Fruit fly (Drosophila melanogaster) whole organism, embryonic: ENCODE data around the gene CG6830.

Experiments
- Asciz ChIP-seq: fragments of 200-800 bp; sonication (Bioruptor generic); optimal IDR thresholded peaks from 2 replicates; lab custom pipeline; 2017; ENCODE audit warnings: missing biosample characterization, mild to moderate bottlenecking, missing genetic modification characterization, missing genetic modification reagents
- CG10979 ChIP-seq: fragments of 200-800 bp; sonication (Bioruptor generic); optimal IDR thresholded peaks from 2 replicates; lab custom pipeline; 2018; ENCODE audit warnings: missing biosample characterization, mild to moderate bottlenecking, missing genetic modification characterization, moderate library complexity
- CG11093 ChIP-seq: fragments of 200-800 bp; sonication (Bioruptor generic); IDR thresholded peaks from 3 replicates; pipeline ENCODE4 v1.3.6; 2022; ENCODE audit warnings: missing biosample characterization, missing genetic modification characterization
- CG11456 ChIP-seq: fragments of 200-800 bp; sonication (Bioruptor generic); IDR thresholded peaks from 3 replicates; pipeline ENCODE4 v1.3.6; 2022; ENCODE audit warnings: missing biosample characterization, missing genetic modification characterization
- CG11560 ChIP-seq: fragments of 200-800 bp; sonication (Bioruptor generic); IDR thresholded peaks from 3 replicates; pipeline ENCODE4 v1.3.6; 2022; ENCODE audit warnings: missing biosample characterization, missing genetic modification characterization
- CG12071 ChIP-seq: fragments of 200-800 bp; sonication (Bioruptor generic); optimal IDR thresholded peaks from 3 replicates; lab custom pipeline; 2018; ENCODE audit warnings: missing biosample characterization, mild to moderate bottlenecking, missing genetic modification characterization
- CG15011 ChIP-seq: fragments of 200-800 bp; sonication (Bioruptor generic); optimal IDR thresholded peaks from 3 replicates; lab custom pipeline; 2018; ENCODE audit warnings: missing biosample characterization, mild to moderate bottlenecking, missing genetic modification characterization
- CG16779 ChIP-seq: fragments of 200-800 bp; sonication (Bioruptor generic); IDR thresholded peaks from 2 replicates; pipeline ENCODE4 v1.3.6; 2022; ENCODE audit warnings: missing biosample characterization, missing genetic modification characterization
- CG17361 ChIP-seq: fragments of 200-800 bp; sonication (Bioruptor generic); IDR thresholded peaks from 3 replicates; pipeline ENCODE4 v1.3.6; 2022; ENCODE audit warnings: missing biosample characterization, missing genetic modification characterization
- CG18476 ChIP-seq: fragments of 200-800 bp; sonication (Bioruptor generic); optimal IDR thresholded peaks from 2 replicates; lab custom pipeline; 2016; ENCODE audit warnings: missing biosample characterization, mild to moderate bottlenecking, missing genetic modification characterization
- CG2202 ChIP-seq: fragments of 200-800 bp; sonication (Bioruptor generic); optimal IDR thresholded peaks from 2 replicates; lab custom pipeline; 2018; ENCODE audit warnings: missing biosample characterization, mild to moderate bottlenecking, missing genetic modification characterization
- CG3065 ChIP-seq: fragments of 200-800 bp; sonication (Bioruptor generic); optimal IDR thresholded peaks from 2 replicates; lab custom pipeline; 2016; ENCODE audit warnings: missing biosample characterization, missing genetic modification characterization
- CG3281 ChIP-seq: fragments of 200-800 bp; sonication (Bioruptor generic); optimal IDR thresholded peaks from 3 replicates; lab custom pipeline; 2017; ENCODE audit warnings: missing biosample characterization, mild to moderate bottlenecking, missing genetic modification characterization
- CG33557 ChIP-seq: fragments of 200-800 bp; sonication (Bioruptor generic); optimal IDR thresholded peaks from 2 replicates; lab custom pipeline; 2019; ENCODE audit warnings: missing biosample characterization, mild to moderate bottlenecking, missing genetic modification characterization, moderate library complexity
- CG34376 ChIP-seq: fragments of 200-800 bp; sonication (Bioruptor generic); optimal IDR thresholded peaks from 2 replicates; lab custom pipeline; 2018; ENCODE audit warnings: missing biosample characterization, mild to moderate bottlenecking, missing genetic modification characterization
- CG6689 ChIP-seq: fragments of 200-800 bp; sonication (Bioruptor generic); IDR thresholded peaks from 2 replicates; pipeline ENCODE4 v1.3.6; 2022; ENCODE audit warnings: missing biosample characterization, missing genetic modification characterization
- CG7786 ChIP-seq: fragments of 200-800 bp; sonication (Bioruptor generic); optimal IDR thresholded peaks from 2 replicates; lab custom pipeline; 2016; ENCODE audit warnings: missing biosample characterization, missing genetic modification characterization
- CG7928 ChIP-seq: fragments of 200-800 bp; sonication (Bioruptor generic); optimal IDR thresholded peaks from 2 replicates; lab custom pipeline; 2017; ENCODE audit warnings: missing biosample characterization, mild to moderate bottlenecking, missing genetic modification characterization
- CG7963 ChIP-seq: fragments of 200-800 bp; sonication (Bioruptor generic); IDR thresholded peaks from 3 replicates; pipeline ENCODE4 v1.3.6; 2022; ENCODE audit warnings: missing biosample characterization, missing genetic modification characterization; ENCODE audit not compliant: partially characterized antibody
- CG7987 ChIP-seq: fragments of 200-800 bp; sonication (Bioruptor generic); optimal IDR thresholded peaks from 2 replicates; lab custom pipeline; 2018; ENCODE audit warnings: missing biosample characterization, mild to moderate bottlenecking, missing genetic modification characterization, moderate library complexity
- CG9437 ChIP-seq: fragments of 200-800 bp; sonication (Bioruptor generic); optimal IDR thresholded peaks from 2 replicates; lab custom pipeline; 2018; ENCODE audit warnings: missing biosample characterization, mild to moderate bottlenecking, missing genetic modification characterization
- CG9817 ChIP-seq: fragments of 200-800 bp; sonication (Bioruptor generic); optimal IDR thresholded peaks from 2 replicates; lab custom pipeline; 2018; ENCODE audit warnings: missing biosample characterization, mild to moderate bottlenecking, missing genetic modification characterization, moderate library complexity
- CG9932 ChIP-seq: fragments of 200-800 bp; sonication (Bioruptor generic); IDR thresholded peaks from 2 replicates; pipeline ENCODE4 v1.3.6; 2022; ENCODE audit warnings: missing biosample characterization, missing genetic modification characterization
- CkIIα-i1 ChIP-seq: fragments of 200-800 bp; sonication (Bioruptor generic); IDR thresholded peaks from 2 replicates; pipeline ENCODE4 v1.3.6; 2022; ENCODE audit warnings: missing biosample characterization, missing genetic modification characterization
- Dek ChIP-seq: fragments of 200-800 bp; sonication (Bioruptor generic); optimal IDR thresholded peaks from 3 replicates; lab custom pipeline; 2019; ENCODE audit warnings: missing biosample characterization, mild to moderate bottlenecking, missing genetic modification characterization, moderate library complexity
- Dll ChIP-seq: fragments of 200-800 bp; sonication (Bioruptor generic); IDR thresholded peaks from 4 replicates; pipeline ENCODE4 v1.3.6; 2022; ENCODE audit warnings: missing biosample characterization, missing genetic modification characterization; ENCODE audit not compliant: partially characterized antibody
- ERR ChIP-seq: fragments of 200-800 bp; sonication (Bioruptor generic); optimal IDR thresholded peaks from 2 replicates; lab custom pipeline; 2016; ENCODE audit warnings: missing biosample characterization, missing genetic modification characterization
- H15 ChIP-seq: fragments of 200-800 bp; sonication (Bioruptor generic); IDR thresholded peaks from 3 replicates; pipeline ENCODE4 v1.3.6; 2022; ENCODE audit warnings: missing biosample characterization, missing genetic modification characterization
- H2.0 ChIP-seq: fragments of 200-800 bp; sonication (Bioruptor generic); IDR thresholded peaks from 2 replicates; pipeline ENCODE4 v1.3.6; 2022; ENCODE audit warnings: missing biosample characterization, missing genetic modification characterization
- HLH4C ChIP-seq: fragments of 200-800 bp; sonication (Bioruptor generic); IDR thresholded peaks from 3 replicates; pipeline ENCODE4 v1.3.6; 2022; ENCODE audit warnings: missing biosample characterization, missing genetic modification characterization; ENCODE audit not compliant: partially characterized antibody
- Hey ChIP-seq: fragments of 200-800 bp; sonication (Bioruptor generic); optimal IDR thresholded peaks from 3 replicates; lab custom pipeline; 2018; ENCODE audit warnings: missing biosample characterization, mild to moderate bottlenecking, missing genetic modification characterization
- Lim3 ChIP-seq: fragments of 200-800 bp; sonication (Bioruptor generic); IDR thresholded peaks from 2 replicates; pipeline ENCODE4 v1.3.6; 2022; ENCODE audit warnings: missing biosample characterization, missing genetic modification characterization
- Rx ChIP-seq: fragments of 200-800 bp; sonication (Bioruptor generic); IDR thresholded peaks from 2 replicates; pipeline ENCODE4 v1.3.6; 2022; ENCODE audit warnings: missing biosample characterization, missing genetic modification characterization
- Spps ChIP-seq: fragments of 200-800 bp; sonication (Bioruptor generic); optimal IDR thresholded peaks from 2 replicates; lab custom pipeline; 2018; ENCODE audit warnings: missing biosample characterization, mild to moderate bottlenecking, missing genetic modification characterization
- Xbp1 ChIP-seq: fragments of 200-800 bp; sonication (Bioruptor generic); optimal IDR thresholded peaks from 3 replicates; lab custom pipeline; 2016; ENCODE audit warnings: missing biosample characterization, mild to moderate bottlenecking, missing genetic modification characterization
- abd-A ChIP-seq: fragments of 200-800 bp; sonication (Bioruptor generic); optimal IDR thresholded peaks from 3 replicates; lab custom pipeline; 2019; ENCODE audit warnings: missing biosample characterization, mild to moderate bottlenecking, missing genetic modification characterization, moderate library complexity
- cato ChIP-seq: fragments of 200-800 bp; sonication (Bioruptor generic); optimal IDR thresholded peaks from 2 replicates; lab custom pipeline; 2016; ENCODE audit warnings: missing biosample characterization, missing genetic modification characterization, borderline replicate concordance
- chif ChIP-seq, 2 experiments: fragments of 200-800 bp; sonication (Bioruptor generic); optimal IDR thresholded peaks; 3 replicates each; lab custom pipeline; 2016; ENCODE audit warnings: missing biosample characterization in 2 of 2, missing genetic modification characterization in 2 of 2
- dmrt99B ChIP-seq: fragments of 200-800 bp; sonication (Bioruptor generic); optimal IDR thresholded peaks from 2 replicates; lab custom pipeline; 2018; ENCODE audit warnings: missing biosample characterization, mild to moderate bottlenecking, missing genetic modification characterization, moderate library complexity
- fru ChIP-seq: fragments of >200 bp; optimal IDR thresholded peaks from 2 replicates; lab custom pipeline; 2017
- ftz-f1 ChIP-seq: fragments of 200-800 bp; sonication (Bioruptor generic); optimal IDR thresholded peaks from 2 replicates; lab custom pipeline; 2016; ENCODE audit warnings: missing biosample characterization, missing genetic modification characterization
- gem ChIP-seq: fragments of 200-800 bp; sonication (Bioruptor generic); optimal IDR thresholded peaks from 2 replicates; lab custom pipeline; 2019; ENCODE audit warnings: missing biosample characterization, mild to moderate bottlenecking, missing genetic modification characterization, moderate library complexity
- gt ChIP-seq: fragments of 200-800 bp; sonication (Bioruptor generic); IDR thresholded peaks from 2 replicates; pipeline ENCODE4 v1.3.6; 2022; ENCODE audit warnings: missing biosample characterization, missing genetic modification characterization
- lola ChIP-seq, 3 experiments: fragments of >200 bp in 2 of 3; fragments of 200-800 bp in 1 of 3; sonication (Bioruptor generic) in 1 of 3; optimal IDR thresholded peaks; 2 replicates each; lab custom pipeline; 2017 to 2019; ENCODE audit warnings: missing biosample characterization in 3 of 3, missing genetic modification characterization in 3 of 3, mild to moderate bottlenecking in 1 of 3, moderate library complexity in 1 of 3
- mam ChIP-seq: fragments of 200-800 bp; sonication (Bioruptor generic); optimal IDR thresholded peaks from 3 replicates; lab custom pipeline; 2016; ENCODE audit warnings: missing biosample characterization, missing genetic modification characterization
- peb ChIP-seq: fragments of 200-800 bp; sonication (Bioruptor generic); IDR thresholded peaks from 2 replicates; pipeline ENCODE4 v1.3.6; 2022; ENCODE audit warnings: missing biosample characterization, missing genetic modification characterization
- pum ChIP-seq: fragments of 200-800 bp; sonication (Bioruptor generic); optimal IDR thresholded peaks from 2 replicates; lab custom pipeline; 2016; ENCODE audit warnings: missing biosample characterization, missing genetic modification characterization
- salm ChIP-seq: fragments of 200-800 bp; sonication (Bioruptor generic); optimal IDR thresholded peaks from 2 replicates; lab custom pipeline; 2018; ENCODE audit warnings: missing biosample characterization, mild to moderate bottlenecking, missing genetic modification characterization
- sc ChIP-seq, 3 experiments: fragments of >200 bp in 2 of 3; fragments of 200-800 bp in 1 of 3; sonication (Bioruptor generic) in 1 of 3; optimal IDR thresholded peaks; 2 replicates in 2 of 3; 3 replicates in 1 of 3; lab custom pipeline; 2017; ENCODE audit warnings: mild to moderate bottlenecking in 1 of 3, missing biosample characterization in 1 of 3, missing genetic modification characterization in 1 of 3, missing genetic modification reagents in 1 of 3
- sim ChIP-seq: fragments of 200-800 bp; sonication (Bioruptor generic); IDR thresholded peaks from 2 replicates; pipeline ENCODE4 v1.3.6; 2022; ENCODE audit warnings: missing biosample characterization, missing genetic modification characterization
- trem ChIP-seq: fragments of 200-800 bp; optimal IDR thresholded peaks from 3 replicates; lab custom pipeline; 2019; ENCODE audit warnings: missing biosample characterization, mild to moderate bottlenecking, missing genetic modification characterization, moderate library complexity

Gene CG6830

DNA sequence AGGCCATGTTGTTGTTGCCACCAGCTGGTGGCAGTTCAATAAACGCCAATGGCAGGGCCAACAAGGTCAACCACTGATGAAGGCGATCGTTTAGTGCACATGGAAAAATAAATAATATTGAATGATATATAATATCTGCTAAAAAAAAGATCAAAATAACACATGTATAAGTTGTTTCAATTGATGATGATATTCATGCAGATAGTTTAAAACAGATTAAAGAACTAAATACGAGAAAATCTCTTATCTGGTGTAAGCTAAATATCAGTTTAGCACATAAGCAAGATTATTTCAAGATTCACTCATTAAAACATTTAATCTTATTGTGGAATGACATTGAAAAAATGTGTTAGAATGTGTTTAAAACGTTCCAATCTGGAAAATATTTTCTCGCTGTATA lies 20.7 kb downstream of the CG6830 start (continued):
- no peak for TF ChIP-seq CG18476 (GFP tag; lab: Kevin White, UChicago)
- TF ChIP-seq Xbp1, result peak; percentile 35
- no peak for TF ChIP-seq Dek (tag; lab: Kevin White, UChicago)
- no peak for TF ChIP-seq pum (GFP tag; lab: Kevin White, UChicago)
- TF ChIP-seq CG3281 (GFP tag; lab: Kevin White, UChicago), result no peak
- peak; percentile 64; the same call in 2 of the 3 replicates for TF ChIP-seq CG17361
- TF ChIP-seq Lim3, result no peak
- no peak for TF ChIP-seq CG34376
- no peak for TF ChIP-seq gt (GFP tag; lab: Robert Waterston, UW)
- no peak for TF ChIP-seq chif (GFP tag; optimal IDR thresholded peaks at IDR 0.05; lab: Kevin White, UChicago)
- TF ChIP-seq ERR, result no peak
- TF ChIP-seq CG3065 (GFP tag; lab: Kevin White, UChicago), result no peak
- TF ChIP-seq Spps (tag; lab: Kevin White, UChicago), result no peak
- TF ChIP-seq CG9817 (tag; lab: Kevin White, UChicago), result no peak
- TF ChIP-seq CG11456 (GFP tag; lab: Robert Waterston, UW), result no peak
- no peak for TF ChIP-seq CG16779 (GFP tag; lab: Robert Waterston, UW)
- no peak for TF ChIP-seq CG7928
- no peak for TF ChIP-seq fru (lab: Kevin White, UChicago)
- TF ChIP-seq H15, result no peak
- no peak for TF ChIP-seq sc (optimal IDR thresholded peaks at IDR 0.05; lab: Kevin White, UChicago)
- TF ChIP-seq sc (GFP tag; optimal IDR thresholded peaks at IDR 0.05; lab: Kevin White, UChicago), result no peak
- peak in 1 of 3 experiments; percentile 7 for TF ChIP-seq lola (GFP tag; optimal IDR thresholded peaks at IDR 0.05; lab: Kevin White, UChicago)
- TF ChIP-seq CG11093 (GFP tag; lab: Robert Waterston, UW), result 0 out of 3 replicates have a peak, but pooled peaks have one; percentile 12
- TF ChIP-seq Asciz (GFP tag; lab: Kevin White, UChicago), result peak; percentile 45
- TF ChIP-seq CG12071 (GFP tag; lab: Kevin White, UChicago), result peak; percentile 12
- no peak for TF ChIP-seq Rx (GFP tag; lab: Robert Waterston, UW)
- no peak for TF ChIP-seq CG7963 (GFP tag; lab: Robert Waterston, UW)
- TF ChIP-seq salm, result peak; percentile 44
- TF ChIP-seq CG7987, result no peak
- peak; percentile 82 for TF ChIP-seq dmrt99B
- TF ChIP-seq CG11560 (tag; lab: Robert Waterston, UW), result no peak
- TF ChIP-seq CG6689 (GFP tag; lab: Robert Waterston, UW), result peak; percentile 38
- TF ChIP-seq H2.0, result no peak
- TF ChIP-seq peb (GFP tag; lab: Robert Waterston, UW), result no peak
- TF ChIP-seq Hey (tag; lab: Kevin White, UChicago), result no peak
- peak; percentile 79 for TF ChIP-seq gem
- TF ChIP-seq CG7786 (GFP tag; lab: Kevin White, UChicago), result no peak
- TF ChIP-seq Dll (GFP tag; lab: Robert Waterston, UW), result no peak
- TF ChIP-seq mam, result no peak
- TF ChIP-seq abd-A (tag; lab: Kevin White, UChicago), result peak; percentile 1
- no peak for TF ChIP-seq sim (GFP tag; lab: Robert Waterston, UW)
- TF ChIP-seq trem (tag; lab: Kevin White, UChicago), result no peak
- TF ChIP-seq cato (GFP tag; lab: Kevin White, UChicago), result no peak
- no peak for TF ChIP-seq CG9932 (GFP tag; lab: Robert Waterston, UW)
- TF ChIP-seq CG33557, result no peak
- no peak for TF ChIP-seq CG2202 (tag; lab: Kevin White, UChicago)
- TF ChIP-seq CG10979 (tag; lab: Kevin White, UChicago), result peak; percentile 38
- TF ChIP-seq HLH4C, result no peak
- no peak for TF ChIP-seq CG15011 (GFP tag; lab: Kevin White, UChicago)
- no peak for TF ChIP-seq CkIIα-i1 (GFP tag; lab: Robert Waterston, UW)
- TF ChIP-seq CG9437, result peak; percentile 64
- TF ChIP-seq ftz-f1 (GFP tag; lab: Kevin White, UChicago), result peak; percentile 63
